Fruit fly (Drosophila melanogaster): ENCODE data around the gene CG10680.

Gene CG10680

dm6 chr2L:19958520-19959161 lies 5.3 kb upstream of the CG10680 start, which contains the start of gene COX4 (continued):
- peak; percentile 2 for TF ChIP-seq sens (GFP tag)
- peak; percentile 84 for TF ChIP-seq Dref (GFP tag; IDR thresholded peaks at IDR 0.05)
- no peak for TF ChIP-seq CrebB (tag; optimal IDR thresholded peaks at IDR 0.05)
- peak; percentile 26 for TF ChIP-seq B-H2 (GFP tag; optimal IDR thresholded peaks at IDR 0.05)
- TF ChIP-seq crol (GFP tag; IDR thresholded peaks at IDR 0.05) = no peak
- TF ChIP-seq pzg (GFP tag; optimal IDR thresholded peaks at IDR 0.05) = peak; percentile 80
- TF ChIP-seq CG8089 (GFP tag; optimal IDR thresholded peaks at IDR 0.05) = no peak
- TF ChIP-seq Opbp (GFP tag; IDR thresholded peaks at IDR 0.05; ENCODE audit: partially characterized antibody) = peak; percentile 75; the same call in 2 of the 3 replicates
- TF ChIP-seq bbx (GFP tag; IDR thresholded peaks at IDR 0.05; ENCODE audit: partially characterized antibody) = peak; percentile 86
- peak; percentile 49; the same call in 1 of the 3 replicates for TF ChIP-seq vnd (GFP tag; IDR thresholded peaks at IDR 0.05; ENCODE audit: partially characterized antibody)
- TF ChIP-seq Lhr (GFP tag; optimal IDR thresholded peaks at IDR 0.05) = peak; percentile 40
- no peak for TF ChIP-seq seq (GFP tag; IDR thresholded peaks at IDR 0.05)
- TF ChIP-seq hbn (GFP tag; IDR thresholded peaks at IDR 0.05; ENCODE audit: partially characterized antibody) = peak; percentile 51
- peak; percentile 80 for TF ChIP-seq Bgb (GFP tag; IDR thresholded peaks at IDR 0.05; ENCODE audit: partially characterized antibody)
- TF ChIP-seq CG17361 (GFP tag; IDR thresholded peaks at IDR 0.05) = no peak
- TF ChIP-seq stwl (tag; optimal IDR thresholded peaks at IDR 0.05) = peak; percentile 91
- TF ChIP-seq YL-1 (GFP tag; optimal IDR thresholded peaks at IDR 0.05) = peak; percentile 93
- TF ChIP-seq CG30020 (tag; optimal IDR thresholded peaks at IDR 0.05) = peak; percentile 43
- TF ChIP-seq Pdp1 (GFP tag; optimal IDR thresholded peaks at IDR 0.05) = peak in 1 of 2 experiments; percentile 98
- no peak for TF ChIP-seq abd-A (tag; optimal IDR thresholded peaks at IDR 0.05)
- TF ChIP-seq CG12769 (tag; optimal IDR thresholded peaks at IDR 0.05) = no peak
- no peak for TF ChIP-seq CG10147 (GFP tag; optimal IDR thresholded peaks at IDR 0.05)
- TF ChIP-seq CG16813 (GFP tag; IDR thresholded peaks at IDR 0.05; ENCODE audit: partially characterized antibody) = peak; percentile 65
- no peak for TF ChIP-seq toy (GFP tag; IDR thresholded peaks at IDR 0.05)
- peak; percentile 92 for TF ChIP-seq MESR4 (GFP tag; optimal IDR thresholded peaks at IDR 0.05)

- no peak for TF ChIP-seq pho (GFP tag; optimal IDR thresholded peaks at IDR 0.05)
- TF ChIP-seq cas (GFP tag; IDR thresholded peaks at IDR 0.05) = no peak
Measured at dm6 chr2L:19960930-19961329, 3.0 kb upstream of the CG10680 start, which contains the start of gene CG34051. CG34051 (minus strand) TSS chr2L:19961030.

- no peak for TF ChIP-seq MBD-R2 (GFP tag; IDR thresholded peaks at IDR 0.05)
- peak; percentile 42 for TF ChIP-seq Med (GFP tag)
- no peak for TF ChIP-seq CG4820 (GFP tag; optimal IDR thresholded peaks at IDR 0.05)
- TF ChIP-seq sens (GFP tag) = peak; percentile 13
- no peak for TF ChIP-seq CG6854 (GFP tag; optimal IDR thresholded peaks at IDR 0.05)
- TF ChIP-seq Fer1 (GFP tag; optimal IDR thresholded peaks at IDR 0.05) = no peak
- TF ChIP-seq z (GFP tag; IDR thresholded peaks at IDR 0.05) = no peak
Measured at dm6 chr2L:19961585-19961984, 2.4 kb upstream of the CG10680 start, which contains the start of gene CG42866. CG42866 (minus strand) TSS chr2L:19961685.

dm6 chr2L:19962252-19962729 lies 1.6 kb upstream of the CG10680 start, which contains the start of the genes CG13965 and CG16772:
CG13965 (minus strand) TSS chr2L:19962352.
CG16772 (plus strand) TSS chr2L:19962679.
- TF ChIP-seq dysf (GFP tag; IDR thresholded peaks at IDR 0.05) (0 out of 3 replicates have a peak, but pooled peaks have one; percentile 15), CG12299 (tag; optimal IDR thresholded peaks at IDR 0.05) (no peak), aop (GFP tag; IDR thresholded peaks at IDR 0.05) (no peak), CG10431 (GFP tag; optimal IDR thresholded peaks at IDR 0.05) (no peak), CG2116 (GFP tag; optimal IDR thresholded peaks at IDR 0.05) (no peak), CG18011 (GFP tag; optimal IDR thresholded peaks at IDR 0.05) (no peak), jumu (GFP tag; optimal IDR thresholded peaks at IDR 0.05) (no peak), Side (GFP tag; optimal IDR thresholded peaks at IDR 0.05) (no peak)

All from whole organism, embryonic.